Worm (Caenorhabditis elegans): ENCODE measurements around the gene R05A10.1.

ce11 chrIV:14228069-14228468 is 45.9 kb downstream of the R05A10.1 start, which contains the start of gene F02H6.7:
- TF ChIP-seq skn-1 (tag; optimal IDR thresholded peaks at IDR 0.05) (no peak), crh-2 (tag; optimal IDR thresholded peaks at IDR 0.05) (no peak), ztf-11 (tag; optimal IDR thresholded peaks at IDR 0.05) (no peak), lin-13 (GFP tag; optimal IDR thresholded peaks at IDR 0.05) (no peak), elt-3 (tag; optimal IDR thresholded peaks at IDR 0.05) (no peak), fos-1 (tag; optimal IDR thresholded peaks at IDR 0.05) (no peak), nhr-23 (tag; optimal IDR thresholded peaks at IDR 0.05) (no peak), nhr-10 (tag; optimal IDR thresholded peaks at IDR 0.05) (no peak), unc-62 (GFP tag; optimal IDR thresholded peaks at IDR 0.05) (no peak), snpc-4 (tag; optimal IDR thresholded peaks at IDR 0.05) (no peak), nhr-77 (tag; optimal IDR thresholded peaks at IDR 0.05) (no peak), nhr-237 (tag; optimal IDR thresholded peaks at IDR 0.05) (no peak), ztf-1 (GFP tag; conservative IDR thresholded peaks at IDR 0.05) (no peak)
